Fruit fly (Drosophila melanogaster) whole organism, embryonic: ENCODE measurements around the gene CG13917.
A peak's percentile ranks its signal among the peaks of the same experiment; 100 is the strongest.

ENCODE experiments used
- Adf1 ChIP-seq: fragments of 200-800 bp; sonication (Bioruptor generic); IDR thresholded peaks from 2 replicates; pipeline ENCODE4 v1.3.6; 2022; ENCODE audit warnings: missing biosample characterization, missing genetic modification characterization
- Bgb ChIP-seq: fragments of 200-800 bp; sonication (Bioruptor generic); IDR thresholded peaks from 2 replicates; pipeline ENCODE4 v1.3.6; 2022; ENCODE audit warnings: missing biosample characterization, missing genetic modification characterization; ENCODE audit not compliant: partially characterized antibody
- Blimp-1 ChIP-seq: fragments of 200-800 bp; sonication (Bioruptor generic); optimal IDR thresholded peaks from 3 replicates; lab custom pipeline; 2018; ENCODE audit warnings: missing biosample characterization, missing genetic modification characterization, mild to moderate bottlenecking, moderate library complexity, missing genetic modification reagents
- CG10565 ChIP-seq: fragments of 200-800 bp; sonication (Bioruptor generic); optimal IDR thresholded peaks from 3 replicates; lab custom pipeline; 2016; ENCODE audit warnings: missing biosample characterization, mild to moderate bottlenecking, missing genetic modification characterization
- CG10654 ChIP-seq: fragments of 200-800 bp; sonication (Bioruptor generic); optimal IDR thresholded peaks from 2 replicates; lab custom pipeline; 2016; ENCODE audit warnings: missing biosample characterization, missing genetic modification characterization
- CG11085 ChIP-seq: fragments of 200-800 bp; sonication (Bioruptor generic); IDR thresholded peaks from 2 replicates; pipeline ENCODE4 v1.3.6; 2022; ENCODE audit warnings: missing biosample characterization, missing genetic modification characterization
- CG12071 ChIP-seq: fragments of 200-800 bp; sonication (Bioruptor generic); optimal IDR thresholded peaks from 3 replicates; lab custom pipeline; 2018; ENCODE audit warnings: missing biosample characterization, mild to moderate bottlenecking, missing genetic modification characterization
- CG12299 ChIP-seq: fragments of 200-800 bp; sonication (Bioruptor generic); optimal IDR thresholded peaks from 2 replicates; lab custom pipeline; 2018; ENCODE audit warnings: missing biosample characterization, mild to moderate bottlenecking, missing genetic modification characterization
- CG13287 ChIP-seq: fragments of 200-800 bp; sonication (Bioruptor generic); IDR thresholded peaks from 2 replicates; pipeline ENCODE4 v1.3.6; 2022; ENCODE audit warnings: missing biosample characterization, missing genetic modification characterization; ENCODE audit not compliant: partially characterized antibody
- CG14860 ChIP-seq: fragments of 200-800 bp; sonication (Bioruptor generic); IDR thresholded peaks from 3 replicates; pipeline ENCODE4 v1.3.6; 2022; ENCODE audit warnings: missing biosample characterization, missing genetic modification characterization; ENCODE audit not compliant: partially characterized antibody
- CG18011 ChIP-seq: fragments of 200-800 bp; sonication (Bioruptor generic); optimal IDR thresholded peaks from 2 replicates; lab custom pipeline; 2017; ENCODE audit warnings: missing biosample characterization, missing genetic modification characterization, mild to moderate bottlenecking, moderate library complexity, missing genotype
- CG2120 ChIP-seq: fragments of 200-800 bp; sonication (Bioruptor generic); optimal IDR thresholded peaks from 3 replicates; lab custom pipeline; 2016; ENCODE audit warnings: missing biosample characterization, missing genetic modification characterization
- CG3838 ChIP-seq: fragments of 200-800 bp; sonication (Bioruptor generic); optimal IDR thresholded peaks from 3 replicates; lab custom pipeline; 2016; ENCODE audit warnings: missing biosample characterization, missing genetic modification characterization
- CG6175 ChIP-seq: fragments of 200-800 bp; sonication (Bioruptor generic); IDR thresholded peaks from 3 replicates; pipeline ENCODE4 v1.3.6; 2022; ENCODE audit warnings: missing biosample characterization, missing genetic modification characterization
- CG6654 ChIP-seq: fragments of 200-800 bp; sonication (Bioruptor generic); optimal IDR thresholded peaks from 2 replicates; lab custom pipeline; 2017; ENCODE audit warnings: missing biosample characterization, mild to moderate bottlenecking, missing genetic modification characterization
- CG6683 ChIP-seq: fragments of 200-800 bp; sonication (Bioruptor generic); optimal IDR thresholded peaks from 2 replicates; lab custom pipeline; 2017; ENCODE audit warnings: missing biosample characterization, mild to moderate bottlenecking, missing genetic modification characterization, missing genetic modification reagents
- CG7556 ChIP-seq: fragments of 200-800 bp; sonication (Bioruptor generic); optimal IDR thresholded peaks from 2 replicates; lab custom pipeline; 2017; ENCODE audit warnings: missing biosample characterization, mild to moderate bottlenecking, missing genetic modification characterization
- CG7928 ChIP-seq: fragments of 200-800 bp; sonication (Bioruptor generic); optimal IDR thresholded peaks from 2 replicates; lab custom pipeline; 2017; ENCODE audit warnings: missing biosample characterization, mild to moderate bottlenecking, missing genetic modification characterization
- CG8281 ChIP-seq: fragments of 200-800 bp; sonication (Bioruptor generic); optimal IDR thresholded peaks from 2 replicates; lab custom pipeline; 2018; ENCODE audit warnings: missing biosample characterization, mild to moderate bottlenecking, missing genetic modification characterization, moderate library complexity
- D19B ChIP-seq: fragments of 200-800 bp; sonication (Bioruptor generic); optimal IDR thresholded peaks from 2 replicates; lab custom pipeline; 2017; ENCODE audit warnings: missing biosample characterization, mild to moderate bottlenecking, missing genetic modification characterization
- Dek ChIP-seq: fragments of 200-800 bp; sonication (Bioruptor generic); optimal IDR thresholded peaks from 3 replicates; lab custom pipeline; 2019; ENCODE audit warnings: missing biosample characterization, mild to moderate bottlenecking, missing genetic modification characterization, moderate library complexity
- ERR ChIP-seq: fragments of 200-800 bp; sonication (Bioruptor generic); optimal IDR thresholded peaks from 2 replicates; lab custom pipeline; 2016; ENCODE audit warnings: missing biosample characterization, missing genetic modification characterization
- Elba2 ChIP-seq: fragments of 200-800 bp; sonication (Bioruptor generic); optimal IDR thresholded peaks from 3 replicates; lab custom pipeline; 2016; ENCODE audit warnings: missing biosample characterization, missing genetic modification characterization
- HLH3B ChIP-seq: fragments of 200-800 bp; sonication (Bioruptor generic); IDR thresholded peaks from 2 replicates; pipeline ENCODE4 v1.3.6; 2022; ENCODE audit warnings: missing biosample characterization, missing genetic modification characterization
- Hand ChIP-seq: fragments of 200-800 bp; sonication (Bioruptor generic); optimal IDR thresholded peaks from 2 replicates; lab custom pipeline; 2017; ENCODE audit warnings: mild to moderate bottlenecking, missing biosample characterization, missing genetic modification reagents, missing genetic modification characterization
- Mrtf ChIP-seq: fragments of 200-800 bp; sonication (Bioruptor generic); IDR thresholded peaks from 3 replicates; pipeline ENCODE4 v1.3.6; 2022; ENCODE audit warnings: missing biosample characterization, missing genetic modification characterization
- Myb ChIP-seq: fragments of 200-800 bp; sonication (Bioruptor generic); optimal IDR thresholded peaks from 2 replicates; lab custom pipeline; 2016; ENCODE audit warnings: missing biosample characterization, missing genetic modification characterization
- Scr ChIP-seq: fragments of 200-800 bp; sonication (Bioruptor generic); IDR thresholded peaks from 2 replicates; pipeline ENCODE4 v1.3.6; 2022; ENCODE audit warnings: missing biosample characterization, missing genetic modification characterization; ENCODE audit not compliant: partially characterized antibody
- Spps ChIP-seq: fragments of 200-800 bp; sonication (Bioruptor generic); optimal IDR thresholded peaks from 2 replicates; lab custom pipeline; 2018; ENCODE audit warnings: missing biosample characterization, mild to moderate bottlenecking, missing genetic modification characterization
- Taf1 ChIP-seq: fragments of 200-800 bp; sonication (Bioruptor generic); IDR thresholded peaks from 2 replicates; pipeline ENCODE4 v1.3.6; 2022; ENCODE audit warnings: missing biosample characterization, missing genetic modification characterization
- Trl ChIP-seq, 3 experiments: fragments of >200 bp in 2 of 3; fragments of 200-800 bp in 1 of 3; sonication (Bioruptor generic) in 1 of 3; optimal IDR thresholded peaks; 2 replicates in 1 of 3; 3 replicates in 2 of 3; lab custom pipeline; 2016 to 2017; ENCODE audit warnings: missing biosample characterization in 1 of 3, missing genetic modification characterization in 1 of 3
- ara ChIP-seq: fragments of 200-800 bp; sonication (Bioruptor generic); IDR thresholded peaks from 2 replicates; pipeline ENCODE4 v1.3.6; 2022; ENCODE audit warnings: missing biosample characterization, missing genetic modification characterization
- bbx ChIP-seq: fragments of 200-800 bp; sonication (Bioruptor generic); IDR thresholded peaks from 2 replicates; pipeline ENCODE4 v1.3.6; 2022; ENCODE audit warnings: missing biosample characterization, missing genetic modification characterization; ENCODE audit not compliant: partially characterized antibody
- bowl ChIP-seq: fragments of 200-800 bp; sonication (Bioruptor generic); IDR thresholded peaks from 2 replicates; pipeline ENCODE4 v1.3.6; 2022; ENCODE audit warnings: missing biosample characterization, missing genetic modification characterization
- cwo ChIP-seq: fragments of 200-800 bp; sonication (Bioruptor generic); optimal IDR thresholded peaks from 3 replicates; lab custom pipeline; 2017; ENCODE audit warnings: missing biosample characterization, missing genetic modification characterization, mild to moderate bottlenecking, moderate library complexity, missing genetic modification reagents
- da ChIP-seq: fragments of 200-800 bp; sonication (Bioruptor generic); optimal IDR thresholded peaks from 2 replicates; lab custom pipeline; 2016; ENCODE audit warnings: missing biosample characterization, missing genetic modification characterization
- dmrt99B ChIP-seq: fragments of 200-800 bp; sonication (Bioruptor generic); optimal IDR thresholded peaks from 2 replicates; lab custom pipeline; 2018; ENCODE audit warnings: missing biosample characterization, mild to moderate bottlenecking, missing genetic modification characterization, moderate library complexity
- ftz-f1 ChIP-seq: fragments of 200-800 bp; sonication (Bioruptor generic); optimal IDR thresholded peaks from 2 replicates; lab custom pipeline; 2016; ENCODE audit warnings: missing biosample characterization, missing genetic modification characterization
- gsb-n ChIP-seq: fragments of 200-800 bp; sonication (Bioruptor generic); optimal IDR thresholded peaks from 3 replicates; lab custom pipeline; 2018; ENCODE audit warnings: missing biosample characterization, mild to moderate bottlenecking, missing genetic modification characterization
- nom ChIP-seq: fragments of 200-800 bp; sonication (Bioruptor generic); optimal IDR thresholded peaks from 2 replicates; lab custom pipeline; 2017; ENCODE audit warnings: missing biosample characterization, missing genetic modification characterization, mild to moderate bottlenecking, moderate library complexity, missing genetic modification reagents
- pan ChIP-seq, 4 experiments: fragments of >200 bp in 3 of 4; fragments of 200-800 bp in 1 of 4; sonication (Bioruptor generic) in 1 of 4; optimal IDR thresholded peaks in 3 of 4; IDR thresholded peaks in 1 of 4; 2 replicates each; pipeline versions ENCODE4 v1.3.6 to Lab custom; 2017 to 2022; ENCODE audit warnings: missing biosample characterization in 2 of 4, missing genetic modification characterization in 2 of 4, mixed read lengths in 1 of 4
- psq ChIP-seq: fragments of 200-800 bp; sonication (Bioruptor generic); optimal IDR thresholded peaks from 2 replicates; lab custom pipeline; 2017; ENCODE audit warnings: missing biosample characterization, missing genetic modification characterization
- sc ChIP-seq, 3 experiments: fragments of >200 bp in 2 of 3; fragments of 200-800 bp in 1 of 3; sonication (Bioruptor generic) in 1 of 3; optimal IDR thresholded peaks; 2 replicates in 2 of 3; 3 replicates in 1 of 3; lab custom pipeline; 2017; ENCODE audit warnings: mild to moderate bottlenecking in 1 of 3, missing biosample characterization in 1 of 3, missing genetic modification characterization in 1 of 3, missing genetic modification reagents in 1 of 3
- sr ChIP-seq: fragments of 200-800 bp; sonication (Bioruptor generic); IDR thresholded peaks from 3 replicates; pipeline ENCODE4 v1.3.6; 2022; ENCODE audit warnings: missing biosample characterization, missing genetic modification characterization
- stc ChIP-seq: fragments of 200-800 bp; sonication (Bioruptor generic); IDR thresholded peaks from 2 replicates; pipeline ENCODE4 v1.3.6; 2022; ENCODE audit warnings: missing biosample characterization, missing genetic modification characterization
- stwl ChIP-seq: fragments of 200-800 bp; sonication (Bioruptor generic); optimal IDR thresholded peaks from 3 replicates; lab custom pipeline; 2018; ENCODE audit warnings: missing biosample characterization, mild to moderate bottlenecking, missing genetic modification characterization, moderate library complexity
- tap ChIP-seq: fragments of 200-800 bp; optimal IDR thresholded peaks from 3 replicates; lab custom pipeline; 2019; ENCODE audit warnings: missing biosample characterization, mild to moderate bottlenecking, missing genetic modification characterization, moderate library complexity
- tll ChIP-seq, 2 experiments: fragments of 200-800 bp in 1 of 2; fragments of >200 bp in 1 of 2; sonication (Bioruptor generic) in 1 of 2; optimal IDR thresholded peaks; 2 replicates each; lab custom pipeline; 2017 to 2019; ENCODE audit warnings: missing biosample characterization in 2 of 2, missing genetic modification characterization in 2 of 2, mild to moderate bottlenecking in 1 of 2, moderate library complexity in 1 of 2

The CG13917 gene

DNA sequence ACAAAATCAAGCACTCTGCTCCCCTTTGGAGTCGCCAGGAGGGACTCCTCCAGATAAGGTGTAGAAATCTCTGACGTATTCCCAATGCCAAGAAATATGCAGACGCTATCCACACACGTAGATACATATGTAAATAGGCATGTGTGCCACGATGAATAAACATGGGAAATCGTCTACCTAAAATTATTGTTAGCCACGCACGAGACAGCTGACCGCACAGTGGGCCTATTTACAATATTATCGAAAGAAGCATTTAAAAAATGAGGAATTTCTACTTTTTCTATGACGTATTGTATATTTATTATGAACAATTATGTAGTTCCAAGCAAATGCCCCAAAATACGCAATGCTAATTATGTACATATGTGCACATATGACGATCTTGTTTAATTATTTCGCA lies 27.4 kb upstream of the CG13917 start (continued):
- TF ChIP-seq gsb-n (no peak), sc (optimal IDR thresholded peaks at IDR 0.05; lab: Kevin White, UChicago) (no peak), sc (GFP tag; optimal IDR thresholded peaks at IDR 0.05; lab: Kevin White, UChicago) (no peak), CG8281 (tag; lab: Kevin White, UChicago) (no peak), tll (GFP tag; optimal IDR thresholded peaks at IDR 0.05; lab: Kevin White, UChicago) (no peak), CG7556 (no peak), D19B (GFP tag; lab: Kevin White, UChicago) (no peak), ftz-f1 (GFP tag; lab: Kevin White, UChicago) (no peak), ERR (GFP tag; lab: Kevin White, UChicago) (no peak), bbx (GFP tag; lab: Robert Waterston, UW) (no peak), CG12299 (tag; lab: Kevin White, UChicago) (no peak), CG13287 (GFP tag; lab: Robert Waterston, UW) (no peak), Adf1 (no peak), HLH3B (GFP tag; lab: Robert Waterston, UW) (no peak), nom (GFP tag; lab: Kevin White, UChicago) (no peak), Taf1 (GFP tag; lab: Robert Waterston, UW) (0 out of 2 replicates have a peak, but pooled peaks have one; percentile 8), psq (GFP tag; lab: Kevin White, UChicago) (no peak), cwo (peak; percentile 84), Mrtf (GFP tag; lab: Robert Waterston, UW) (no peak), CG14860 (GFP tag; lab: Robert Waterston, UW) (no peak), Spps (tag; lab: Kevin White, UChicago) (no peak), Bgb (GFP tag; lab: Robert Waterston, UW) (no peak), sr (GFP tag; lab: Robert Waterston, UW) (0 out of 3 replicates have a peak, but pooled peaks have one; percentile 11), pan (optimal IDR thresholded peaks at IDR 0.05; lab: Kevin White, UChicago) (no peak), pan (GFP tag; optimal IDR thresholded peaks at IDR 0.05 in 1 of 2, IDR thresholded peaks at IDR 0.05 in 1 of 2) (no peak), Trl (optimal IDR thresholded peaks at IDR 0.05; lab: Kevin White, UChicago) (no peak), Trl (GFP tag; optimal IDR thresholded peaks at IDR 0.05; lab: Kevin White, UChicago) (no peak), CG7928 (GFP tag; lab: Kevin White, UChicago) (no peak), CG3838 (GFP tag; lab: Kevin White, UChicago) (no peak), tap (tag; lab: Kevin White, UChicago) (no peak), stc (GFP tag; lab: Robert Waterston, UW) (peak; percentile 30; the same call in 1 of the 2 replicates), CG6683 (no peak), Blimp-1 (GFP tag; lab: Kevin White, UChicago) (peak; percentile 8), CG2120 (GFP tag; lab: Kevin White, UChicago) (peak; percentile 54), Elba2 (GFP tag; lab: Kevin White, UChicago) (no peak), Dek (tag; lab: Kevin White, UChicago) (no peak), CG12071 (peak; percentile 9), bowl (GFP tag; lab: Robert Waterston, UW) (no peak), CG10565 (GFP tag; lab: Kevin White, UChicago) (no peak), CG10654 (GFP tag; lab: Kevin White, UChicago) (no peak), dmrt99B (peak; percentile 39), CG6175 (no peak), stwl (no peak), Scr (GFP tag; lab: Robert Waterston, UW) (0 out of 2 replicates have a peak, but pooled peaks have one; percentile 13), Hand (no peak), CG6654 (no peak), da (GFP tag; lab: Kevin White, UChicago) (no peak), CG18011 (GFP tag; lab: Kevin White, UChicago) (no peak), CG11085 (no peak), ara (GFP tag; lab: Robert Waterston, UW) (peak; percentile 58; the same call in 1 of the 2 replicates), Myb (GFP tag; lab: Kevin White, UChicago) (no peak)
